Worm (Caenorhabditis elegans) whole organism, young adult: Measurements from ENCODE around the gene nhr-88.

Source experiments
- B0019.2 ChIP-seq: fragments of 200-800 bp; sonication (Bioruptor generic); conservative IDR thresholded peaks from 2 replicates; pipeline ENCODE4 v1.3.6; 2022; ENCODE audit warnings: missing genetic modification reagents, missing genetic modification characterization, missing compliant biosample characterization
- ama-1 ChIP-seq, 3 experiments: fragments of 150-350 bp in 1 of 3; sonication (generic microtip) in 2 of 3; optimal IDR thresholded peaks; 2 replicates each; lab custom pipeline; 2014 to 2018; ENCODE audit warnings: missing biosample characterization in 2 of 3, missing genetic modification characterization in 2 of 3, missing genetic modification reagents in 2 of 3
- ceh-40 ChIP-seq: fragments of 200-800 bp; sonication (Bioruptor generic); IDR thresholded peaks from 2 replicates; pipeline ENCODE4 v1.3.6; 2022; ENCODE audit warnings: missing genetic modification characterization, missing compliant biosample characterization
- ceh-79 ChIP-seq: sonication (generic microtip); optimal IDR thresholded peaks from 2 replicates; lab custom pipeline; 2017; ENCODE audit warnings: mild to moderate bottlenecking, missing genetic modification characterization, missing compliant biosample characterization
- dpl-1 ChIP-seq: fragments of 150-350 bp; optimal IDR thresholded peaks from 2 replicates; lab custom pipeline; 2014; ENCODE audit warnings: missing biosample characterization, missing genetic modification reagents, missing genetic modification characterization
- let-607 ChIP-seq, 2 experiments: fragments of 200-800 bp in 1 of 2; sonication (Bioruptor generic) in 1 of 2; sonication (generic microtip) in 1 of 2; optimal IDR thresholded peaks; 2 replicates each; lab custom pipeline; 2016 to 2018; ENCODE audit warnings: mild to moderate bottlenecking in 2 of 2, missing compliant biosample characterization in 2 of 2, missing genetic modification characterization in 2 of 2, moderate library complexity in 2 of 2, missing genotype in 1 of 2
- madf-10 ChIP-seq: sonication (generic microtip); optimal IDR thresholded peaks from 2 replicates; lab custom pipeline; 2016; ENCODE audit warnings: mild to moderate bottlenecking, missing genetic modification characterization, missing compliant biosample characterization
- unc-62 ChIP-seq: fragments of 150-350 bp; optimal IDR thresholded peaks from 2 replicates; lab custom pipeline; 2014; ENCODE audit warnings: missing biosample characterization, missing genetic modification reagents, missing genetic modification characterization
- ztf-6 ChIP-seq: fragments of 200-800 bp; sonication (Bioruptor generic); IDR thresholded peaks from 2 replicates; pipeline ENCODE4 v1.3.6; 2022; ENCODE audit warnings: missing genetic modification reagents, missing genetic modification characterization, missing compliant biosample characterization

ce11 chrII:3014196-3014849, 37.9 kb downstream of the nhr-88 start, which contains the start of gene C41H7.2:
- TF ChIP-seq B0019.2 (GFP tag; lab: Robert Waterston, UW): no peak
- TF ChIP-seq ceh-79 (tag; lab: Kevin White, UChicago): no peak
- no peak for TF ChIP-seq ceh-40
- TF ChIP-seq ztf-6 (GFP tag; lab: Robert Waterston, UW): no peak
- TF ChIP-seq let-607 (tag; optimal IDR thresholded peaks at IDR 0.05; lab: Kevin White, UChicago): no peak
- TF ChIP-seq madf-10 (tag; lab: Kevin White, UChicago): no peak
- no peak for TF ChIP-seq ama-1 (optimal IDR thresholded peaks at IDR 0.05; lab: Kevin White, UChicago)
- no peak for TF ChIP-seq ama-1 (GFP tag; optimal IDR thresholded peaks at IDR 0.05; lab: Kevin White, UChicago)
- no peak for TF ChIP-seq unc-62 (GFP tag; lab: Kevin White, UChicago)
- no peak for TF ChIP-seq dpl-1 (GFP tag; lab: Kevin White, UChicago)
